Fruit fly (Drosophila melanogaster): ENCODE results near the gene Nup43.
A peak's percentile ranks its signal among the peaks of the same experiment; 100 is the strongest.

Nup43 gene

dm6 chr3R:18412279-18413214 is 46.1 kb downstream of the Nup43 start, which contains the start of gene CG31122 (continued):
- TF ChIP-seq topi (GFP tag; optimal IDR thresholded peaks at IDR 0.05) (no peak), lz (GFP tag; optimal IDR thresholded peaks at IDR 0.05) (peak; percentile 37), dac (GFP tag; optimal IDR thresholded peaks at IDR 0.05) (peak; percentile 19)

Data from whole organism, prepupa.